Worm (Caenorhabditis elegans): ENCODE data around the gene C45G9.15.
"Not testable (repeated sequence)": the region's sequence is repeated elsewhere in the genome, so short reads cannot be mapped to it uniquely, and the experiment has no call there.

C45G9.15 gene

DNA sequence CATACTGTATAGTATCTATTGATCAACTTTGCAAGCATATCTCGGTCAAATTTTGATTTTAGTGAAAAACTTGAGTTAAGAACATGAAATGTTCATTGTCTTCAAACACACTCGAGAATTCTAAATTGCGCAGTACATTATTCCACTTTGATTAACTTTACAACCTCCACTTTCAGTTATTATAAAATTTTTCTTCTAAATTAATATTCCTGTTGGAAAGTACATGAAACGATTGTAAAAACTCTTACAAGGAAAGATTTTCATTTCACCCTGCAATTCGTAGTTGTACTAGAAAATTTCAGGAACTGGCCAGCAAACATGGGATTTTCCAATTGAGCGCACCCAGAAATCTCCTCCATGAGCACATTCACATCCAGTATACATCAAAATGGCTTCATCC lies 7.1 kb downstream of the C45G9.15 start, which contains the start of gene C45G9.14:
Gene C45G9.14, plus strand, starts transcription at position 301 of the 400 bp plus-strand sequence.
- TF ChIP-seq attf-4 (tag; optimal IDR thresholded peaks at IDR 0.05): no peak
- no peak for TF ChIP-seq dmd-9 (GFP tag; IDR thresholded peaks at IDR 0.05)
- TF ChIP-seq mdt-29 (GFP tag; IDR thresholded peaks at IDR 0.05): no peak
- no peak for TF ChIP-seq ceh-44 (GFP tag; IDR thresholded peaks at IDR 0.05)

- TF ChIP-seq spr-3 (GFP tag; optimal IDR thresholded peaks at IDR 0.05) (no peak), mes-2 (tag; optimal IDR thresholded peaks at IDR 0.05; ENCODE audit: poor library complexity, severe bottlenecking) (no peak), T26A8.4 (GFP tag; IDR thresholded peaks at IDR 0.05) (no peak)
Measured at ce11 chrIII:5042112-5042511, 9.7 kb downstream of the C45G9.15 start, which contains the start of gene nlp-43. Gene nlp-43, plus strand, starts transcription at chrIII:5042412.

DNA sequence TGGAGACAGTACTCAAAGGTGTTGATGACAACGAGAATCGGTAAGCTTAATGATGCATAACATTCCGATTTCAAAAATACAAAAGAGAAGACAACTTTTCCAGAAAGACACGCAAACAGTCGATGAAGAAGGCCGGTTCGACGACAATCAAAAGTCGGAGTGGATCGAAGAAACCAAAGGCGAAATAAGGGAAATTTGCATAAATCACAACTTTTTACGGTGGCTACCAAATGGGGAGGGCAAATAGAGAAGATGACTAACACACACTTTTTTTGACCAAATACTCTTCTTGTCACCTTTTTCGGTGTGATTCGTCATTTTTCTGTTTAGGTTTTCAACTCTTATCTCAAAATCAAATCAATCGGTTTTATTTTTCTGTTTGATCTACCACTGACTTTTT lies 15.7 kb downstream of the C45G9.15 start, which contains the start of gene C45G9.6:
Gene C45G9.6, plus strand, starts transcription at position 301 of the 400 bp plus-strand sequence.
- no peak for TF ChIP-seq nhr-102 (tag; optimal IDR thresholded peaks at IDR 0.05)
- TF ChIP-seq rbr-2 (tag; optimal IDR thresholded peaks at IDR 0.05): no peak
- no peak for TF ChIP-seq dpl-1 (GFP tag; optimal IDR thresholded peaks at IDR 0.05)
- no peak for TF ChIP-seq nhr-111 (GFP tag; optimal IDR thresholded peaks at IDR 0.05)
- TF ChIP-seq madf-9 (GFP tag; conservative IDR thresholded peaks at IDR 0.05): no peak
- TF ChIP-seq ZK546.5 (tag; optimal IDR thresholded peaks at IDR 0.05): no peak
- TF ChIP-seq vab-7 (GFP tag; IDR thresholded peaks at IDR 0.05): no peak
- no peak for TF ChIP-seq duxl-1 (tag; optimal IDR thresholded peaks at IDR 0.05; ENCODE audit: poor library complexity)
- no peak for TF ChIP-seq ztf-7 (tag; optimal IDR thresholded peaks at IDR 0.05)
- no peak for TF ChIP-seq zfp-3 (GFP tag; conservative IDR thresholded peaks at IDR 0.05)
- no peak for TF ChIP-seq ZK337.2 (GFP tag; IDR thresholded peaks at IDR 0.05)
- TF ChIP-seq Y75B8A.6 (GFP tag; IDR thresholded peaks at IDR 0.05): no peak
- no peak for TF ChIP-seq lin-1 (GFP tag; IDR thresholded peaks at IDR 0.05)
- TF ChIP-seq snpc-4 (tag; optimal IDR thresholded peaks at IDR 0.05): no peak
- TF ChIP-seq lin-29 (GFP tag; IDR thresholded peaks at IDR 0.05): no peak
- no peak for TF ChIP-seq nhr-48 (tag; optimal IDR thresholded peaks at IDR 0.05)
- TF ChIP-seq ceh-62 (tag; optimal IDR thresholded peaks at IDR 0.05): no peak
- no peak for TF ChIP-seq snpc-1.2 (GFP tag; IDR thresholded peaks at IDR 0.05)
- no peak for TF ChIP-seq mdt-29 (GFP tag; IDR thresholded peaks at IDR 0.05)

DNA sequence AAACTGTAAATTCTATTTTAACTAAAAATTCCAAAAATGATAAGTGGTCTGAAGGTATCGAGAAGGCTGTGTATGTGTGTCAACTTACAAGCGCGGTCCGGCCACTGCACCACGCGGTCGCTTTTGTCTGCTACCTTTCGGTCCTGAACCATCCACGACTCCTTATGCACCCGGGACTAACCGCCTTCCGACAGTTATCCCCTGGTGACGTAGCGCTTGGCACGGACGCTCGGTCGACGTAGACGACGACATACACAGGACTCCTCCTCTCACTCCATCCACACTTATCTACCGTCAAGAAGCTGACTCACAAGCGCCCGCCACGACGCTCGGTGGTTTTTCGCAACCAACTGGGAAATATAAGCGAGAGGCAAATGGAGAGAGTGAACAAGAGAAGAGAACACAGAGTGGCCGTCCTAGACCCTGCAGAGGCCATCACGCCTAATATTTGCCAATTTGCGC lies 20.4 kb downstream of the C45G9.15 start:
- TF ChIP-seq snpc-1.2 (GFP tag; IDR thresholded peaks at IDR 0.05): peak; percentile 81; the same call in 1 of the 2 replicates
- TF ChIP-seq sdz-12 (GFP tag; optimal IDR thresholded peaks at IDR 0.05): peak; percentile 86
- 0 out of 2 replicates have a peak, but pooled peaks have one; percentile 60 for TF ChIP-seq zip-11 (GFP tag; IDR thresholded peaks at IDR 0.05)
- peak; percentile 69 for TF ChIP-seq unc-130 (GFP tag; optimal IDR thresholded peaks at IDR 0.05)
- peak; percentile 93 for TF ChIP-seq aha-1 (tag)
- TF ChIP-seq mes-2 (tag; optimal IDR thresholded peaks at IDR 0.05; ENCODE audit: poor library complexity, severe bottlenecking): peak; percentile 76
- peak in 1 of 2 experiments; percentile 53 for TF ChIP-seq lsy-2 (tag; optimal IDR thresholded peaks at IDR 0.05)
- peak; percentile 63; the same call in 1 of the 2 replicates for TF ChIP-seq saeg-2 (GFP tag; IDR thresholded peaks at IDR 0.05)
- TF ChIP-seq nhr-11 (tag; optimal IDR thresholded peaks at IDR 0.05): peak; percentile 50
- peak; percentile 19; the same call in 1 of the 2 replicates for TF ChIP-seq nhr-41 (GFP tag; IDR thresholded peaks at IDR 0.05)
- TF ChIP-seq nhr-48 (tag; optimal IDR thresholded peaks at IDR 0.05): peak; percentile 63
- peak; percentile 88 for TF ChIP-seq set-16 (GFP tag; IDR thresholded peaks at IDR 0.05)
- peak; percentile 78 for TF ChIP-seq lim-7 (GFP tag; IDR thresholded peaks at IDR 0.05)
- TF ChIP-seq F10B5.3 (tag; optimal IDR thresholded peaks at IDR 0.05): peak; percentile 70
- TF ChIP-seq Y5F2A.4 (GFP tag; optimal IDR thresholded peaks at IDR 0.05): peak; percentile 70
- TF ChIP-seq unc-62 (GFP tag; optimal IDR thresholded peaks at IDR 0.05 in 1 of 2): peak in 1 of 2 experiments; percentile 76
- TF ChIP-seq unc-62 (tag; optimal IDR thresholded peaks at IDR 0.05): not testable (repeated sequence)
- TF ChIP-seq php-3 (GFP tag; IDR thresholded peaks at IDR 0.05): peak; percentile 69
- TF ChIP-seq ceh-44 (GFP tag; IDR thresholded peaks at IDR 0.05): peak; percentile 68; the same call in 1 of the 2 replicates
- TF ChIP-seq nhr-6 (tag; optimal IDR thresholded peaks at IDR 0.05): peak; percentile 23
- TF ChIP-seq dpl-1 (GFP tag; optimal IDR thresholded peaks at IDR 0.05): peak; percentile 23
- TF ChIP-seq jun-1 (tag; optimal IDR thresholded peaks at IDR 0.05): peak; percentile 47
- TF ChIP-seq ceh-20 (GFP tag; IDR thresholded peaks at IDR 0.05): peak; percentile 86
- TF ChIP-seq mdl-1 (tag; optimal IDR thresholded peaks at IDR 0.05): peak in 1 of 2 experiments; percentile 70
- peak; percentile 97 for TF ChIP-seq hmg-1.1 (GFP tag; IDR thresholded peaks at IDR 0.05)
